Fruit fly (Drosophila melanogaster) Kc167 (cell line): ENCODE measurements around the gene CG34148.

ENCODE experiments used
- Myc ChIP-seq: fragments of >200 bp; optimal IDR thresholded peaks from 2 replicates; lab custom pipeline; 2017; ENCODE audit warnings: missing external identifiers
- Sin3A ChIP-seq: fragments of >200 bp; optimal IDR thresholded peaks from 2 replicates; lab custom pipeline; 2018; ENCODE audit warnings: missing external identifiers
- psq ChIP-seq: fragments of >200 bp; optimal IDR thresholded peaks from 2 replicates; lab custom pipeline; 2017; ENCODE audit warnings: missing external identifiers
- ttk ChIP-seq: sonication (Bioruptor generic); optimal IDR thresholded peaks from 2 replicates; lab custom pipeline; 2017; ENCODE audit warnings: missing external identifiers

DNA sequence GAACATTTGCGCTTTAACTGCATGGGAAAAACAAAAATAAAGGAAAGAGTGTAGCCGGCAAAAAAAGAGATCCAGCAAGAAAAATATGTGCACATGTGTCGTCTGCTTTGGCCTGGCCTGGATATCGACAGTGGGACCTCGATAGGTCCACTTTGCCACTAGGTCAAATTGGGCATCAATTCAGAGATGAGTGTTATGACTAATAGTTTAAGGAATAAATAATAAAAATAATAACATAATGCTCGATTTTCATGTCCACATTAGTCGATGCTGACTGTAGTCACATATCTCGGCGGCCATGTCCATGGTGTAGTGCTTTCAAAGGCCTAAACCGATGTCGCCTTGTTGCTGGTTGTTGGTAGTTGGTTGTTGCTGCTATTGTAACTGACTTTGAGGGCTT, 19.1 kb upstream of the CG34148 start:
- TF ChIP-seq ttk (no peak), Sin3A (lab: Kevin White, UChicago) (no peak), psq (no peak), Myc (lab: Kevin White, UChicago) (no peak)
